Fruit fly (Drosophila melanogaster) whole organism, adult: ENCODE results near the gene PGRP-SB2.
A peak's percentile ranks its signal among the peaks of the same experiment; 100 is the strongest.

Experiments
- CG11617 ChIP-seq: fragments of 200-800 bp; sonication (Bioruptor generic); optimal IDR thresholded peaks from 2 replicates; lab custom pipeline; 2017; ENCODE audit warnings: mild to moderate bottlenecking, missing biosample characterization, missing genetic modification reagents, missing genetic modification characterization
- CG12768 ChIP-seq: fragments of 200-800 bp; sonication (Bioruptor generic); optimal IDR thresholded peaks from 2 replicates; lab custom pipeline; 2017; ENCODE audit warnings: missing biosample characterization, missing genetic modification characterization, mild to moderate bottlenecking, moderate library complexity, missing genetic modification reagents
- CG14711 ChIP-seq: fragments of 200-800 bp; sonication (Bioruptor generic); optimal IDR thresholded peaks from 2 replicates; lab custom pipeline; 2018; ENCODE audit warnings: missing biosample characterization, mild to moderate bottlenecking, missing genetic modification characterization, moderate library complexity
- CG1620 ChIP-seq: fragments of 200-800 bp; sonication (Bioruptor generic); optimal IDR thresholded peaks from 2 replicates; lab custom pipeline; 2016; ENCODE audit warnings: missing biosample characterization, missing genetic modification characterization
- CG33017 ChIP-seq: fragments of 200-800 bp; sonication (Bioruptor generic); optimal IDR thresholded peaks from 2 replicates; lab custom pipeline; 2018; ENCODE audit warnings: missing biosample characterization, mild to moderate bottlenecking, missing genetic modification characterization, moderate library complexity
- CG5204 ChIP-seq: fragments of 200-800 bp; sonication (Bioruptor generic); optimal IDR thresholded peaks from 2 replicates; lab custom pipeline; 2016; ENCODE audit warnings: missing biosample characterization, missing genetic modification characterization
- CG7045 ChIP-seq: fragments of 200-800 bp; sonication (Bioruptor generic); optimal IDR thresholded peaks from 2 replicates; lab custom pipeline; 2017; ENCODE audit warnings: missing biosample characterization, mild to moderate bottlenecking, missing genetic modification characterization
- CG7101 ChIP-seq: fragments of 200-800 bp; sonication (Bioruptor generic); optimal IDR thresholded peaks from 2 replicates; lab custom pipeline; 2018; ENCODE audit warnings: missing biosample characterization, mild to moderate bottlenecking, missing genetic modification characterization, moderate library complexity
- Clk ChIP-seq: fragments of 200-800 bp; sonication (Bioruptor generic); optimal IDR thresholded peaks from 2 replicates; lab custom pipeline; 2017; ENCODE audit warnings: missing biosample characterization, missing genetic modification characterization
- Crg-1 ChIP-seq: fragments of 200-800 bp; sonication (Bioruptor generic); optimal IDR thresholded peaks from 2 replicates; lab custom pipeline; 2016; ENCODE audit warnings: missing biosample characterization, missing genetic modification characterization
- Hr96 ChIP-seq: fragments of 200-800 bp; sonication (Bioruptor generic); optimal IDR thresholded peaks from 2 replicates; lab custom pipeline; 2016; ENCODE audit warnings: missing biosample characterization, missing genetic modification characterization
- Mnt ChIP-seq: fragments of 200-800 bp; sonication (Bioruptor generic); optimal IDR thresholded peaks from 2 replicates; lab custom pipeline; 2016; ENCODE audit warnings: missing biosample characterization, mild to moderate bottlenecking, missing genetic modification characterization
- bab1 ChIP-seq: fragments of 200-800 bp; sonication (Bioruptor generic); optimal IDR thresholded peaks from 3 replicates; lab custom pipeline; 2019; ENCODE audit warnings: missing biosample characterization, mild to moderate bottlenecking, missing genetic modification characterization, moderate library complexity
- cic ChIP-seq: fragments of 200-800 bp; sonication (Bioruptor generic); optimal IDR thresholded peaks from 2 replicates; lab custom pipeline; 2017; ENCODE audit warnings: missing biosample characterization, mild to moderate bottlenecking, missing genetic modification characterization, moderate library complexity
- cnc ChIP-seq, 2 experiments: fragments of >200 bp; optimal IDR thresholded peaks; 2 replicates each; lab custom pipeline; 2017
- kay ChIP-seq: fragments of 200-800 bp; sonication (Bioruptor generic); peaks from one replicate; lab custom pipeline; 2016; ENCODE audit warnings: missing biosample characterization, missing genetic modification characterization, borderline replicate concordance
- ovo ChIP-seq: fragments of 200-800 bp; sonication (Bioruptor generic); optimal IDR thresholded peaks from 2 replicates; lab custom pipeline; 2016; ENCODE audit warnings: missing biosample characterization, missing genetic modification characterization
- pad ChIP-seq: fragments of 200-800 bp; sonication (Bioruptor generic); optimal IDR thresholded peaks from 3 replicates; lab custom pipeline; 2017; ENCODE audit warnings: missing biosample characterization, missing genetic modification characterization, mild to moderate bottlenecking, moderate library complexity, missing genetic modification reagents
- tj ChIP-seq: fragments of 200-800 bp; sonication (Bioruptor generic); optimal IDR thresholded peaks from 3 replicates; lab custom pipeline; 2017; ENCODE audit warnings: missing biosample characterization, mild to moderate bottlenecking, missing genetic modification characterization, moderate library complexity
- toe ChIP-seq: fragments of 200-800 bp; sonication (Bioruptor generic); optimal IDR thresholded peaks from 2 replicates; lab custom pipeline; 2016; ENCODE audit warnings: missing biosample characterization, missing genetic modification characterization

PGRP-SB2 gene

dm6 chr3L:16713446-16714192 is 12.7 kb upstream of the PGRP-SB2 start:
- TF ChIP-seq Mnt (GFP tag; lab: Kevin White, UChicago) (no peak), CG14711 (tag; lab: Kevin White, UChicago) (no peak), Clk (GFP tag; lab: Kevin White, UChicago) (no peak), cnc (optimal IDR thresholded peaks at IDR 0.05; lab: Kevin White, UChicago) (no peak), ovo (GFP tag; lab: Kevin White, UChicago) (peak; percentile 4), pad (peak; percentile 23), bab1 (GFP tag; lab: Kevin White, UChicago) (peak; percentile 12), Hr96 (GFP tag; lab: Kevin White, UChicago) (no peak), cic (GFP tag; lab: Kevin White, UChicago) (peak; percentile 31), CG7045 (no peak), CG1620 (GFP tag; lab: Kevin White, UChicago) (no peak)

- TF ChIP-seq Mnt (GFP tag; lab: Kevin White, UChicago) (peak; percentile 6), Crg-1 (GFP tag; lab: Kevin White, UChicago) (peak; percentile 43), CG7101 (tag; lab: Kevin White, UChicago) (peak; percentile 38), CG7045 (peak; percentile 36), tj (GFP tag; lab: Kevin White, UChicago) (no peak), CG11617 (GFP tag; lab: Kevin White, UChicago) (peak; percentile 49), CG1620 (GFP tag; lab: Kevin White, UChicago) (peak; percentile 5), Hr96 (GFP tag; lab: Kevin White, UChicago) (no peak), CG12768 (GFP tag; lab: Kevin White, UChicago) (peak; percentile 83), cic (GFP tag; lab: Kevin White, UChicago) (no peak), CG14711 (tag; lab: Kevin White, UChicago) (peak; percentile 29), pad (peak; percentile 8), Clk (GFP tag; lab: Kevin White, UChicago) (peak; percentile 29)
Measured at dm6 chr3L:16714193-16714538, 12.2 kb upstream of the PGRP-SB2 start.

DNA sequence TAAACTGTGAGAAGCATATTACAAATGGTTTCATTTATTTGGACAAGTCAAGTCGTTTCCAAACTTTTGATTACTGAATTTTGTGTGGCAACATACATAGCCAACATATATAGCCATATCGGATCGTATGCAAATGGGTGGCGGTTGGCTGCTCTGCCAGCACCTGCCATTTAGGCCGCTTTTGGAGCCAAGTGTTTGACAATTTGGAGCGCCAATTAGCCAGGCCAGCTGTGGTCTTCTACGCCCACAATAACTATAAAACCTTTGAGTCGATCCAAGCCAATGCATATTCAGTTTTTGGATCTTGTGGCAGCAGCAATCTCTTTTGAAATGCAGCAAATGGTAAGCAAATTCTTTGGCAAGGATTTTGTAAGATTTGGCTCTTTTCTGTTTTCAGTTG is 1.8 kb upstream of the PGRP-SB2 start, which contains the start of gene CG13031:
CG13031 (plus strand) TSS at position 301 of the 400 bp plus-strand sequence.
- TF ChIP-seq cic (GFP tag; lab: Kevin White, UChicago) (no peak), cnc (optimal IDR thresholded peaks at IDR 0.05; lab: Kevin White, UChicago) (no peak), ovo (GFP tag; lab: Kevin White, UChicago) (no peak), Clk (GFP tag; lab: Kevin White, UChicago) (no peak), bab1 (GFP tag; lab: Kevin White, UChicago) (no peak), CG14711 (tag; lab: Kevin White, UChicago) (no peak), pad (no peak), Crg-1 (GFP tag; lab: Kevin White, UChicago) (no peak), tj (GFP tag; lab: Kevin White, UChicago) (no peak), CG12768 (GFP tag; lab: Kevin White, UChicago) (no peak)

DNA sequence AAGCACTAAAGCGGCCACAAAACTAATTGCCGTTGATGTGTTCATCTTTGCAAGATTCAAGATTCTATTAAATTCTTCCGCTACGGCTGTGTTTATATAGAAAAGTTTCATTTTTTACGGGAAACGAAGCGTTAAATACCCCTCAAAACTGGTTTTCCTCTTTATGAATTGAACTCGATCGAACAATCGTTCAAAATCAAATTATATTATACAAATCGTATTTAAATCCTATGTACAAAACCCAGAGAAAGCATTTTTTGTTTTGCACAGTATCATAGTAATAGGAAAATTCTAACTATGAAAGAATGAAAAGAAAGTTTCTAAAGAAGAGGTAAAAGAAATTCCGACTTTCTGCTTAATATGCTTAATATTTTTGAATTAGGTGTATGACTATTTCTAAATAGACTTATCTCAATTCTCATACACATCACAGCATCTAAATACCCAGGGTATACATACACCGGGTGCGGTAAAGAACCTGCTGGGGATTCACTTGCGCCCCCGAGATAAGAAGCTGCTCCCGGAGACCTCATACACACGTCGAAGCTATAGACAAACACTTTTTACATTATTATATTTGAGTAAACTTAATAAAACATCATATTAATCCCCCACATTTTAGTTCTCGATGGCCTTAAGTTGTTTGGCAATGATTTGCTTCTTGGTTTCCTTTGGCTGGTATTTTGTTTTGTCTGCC is 1.7 kb downstream of the PGRP-SB2 start, which contains the start of gene PGRP-SB1:
PGRP-SB1 (minus strand) TSS at position 51 of the 697 bp plus-strand sequence.
- TF ChIP-seq pad = no peak
- TF ChIP-seq CG12768 (GFP tag; lab: Kevin White, UChicago) = no peak
- no peak for TF ChIP-seq cic (GFP tag; lab: Kevin White, UChicago)
- TF ChIP-seq CG7101 (tag; lab: Kevin White, UChicago) = no peak
- no peak for TF ChIP-seq CG14711 (tag; lab: Kevin White, UChicago)
- no peak for TF ChIP-seq Mnt (GFP tag; lab: Kevin White, UChicago)
- TF ChIP-seq Crg-1 (GFP tag; lab: Kevin White, UChicago) = no peak
- no peak for TF ChIP-seq Hr96 (GFP tag; lab: Kevin White, UChicago)
- no peak for TF ChIP-seq bab1 (GFP tag; lab: Kevin White, UChicago)
- TF ChIP-seq tj (GFP tag; lab: Kevin White, UChicago) = no peak
- no peak for TF ChIP-seq CG33017 (tag; lab: Kevin White, UChicago)
- TF ChIP-seq toe = no peak
- no peak for TF ChIP-seq CG1620 (GFP tag; lab: Kevin White, UChicago)

DNA sequence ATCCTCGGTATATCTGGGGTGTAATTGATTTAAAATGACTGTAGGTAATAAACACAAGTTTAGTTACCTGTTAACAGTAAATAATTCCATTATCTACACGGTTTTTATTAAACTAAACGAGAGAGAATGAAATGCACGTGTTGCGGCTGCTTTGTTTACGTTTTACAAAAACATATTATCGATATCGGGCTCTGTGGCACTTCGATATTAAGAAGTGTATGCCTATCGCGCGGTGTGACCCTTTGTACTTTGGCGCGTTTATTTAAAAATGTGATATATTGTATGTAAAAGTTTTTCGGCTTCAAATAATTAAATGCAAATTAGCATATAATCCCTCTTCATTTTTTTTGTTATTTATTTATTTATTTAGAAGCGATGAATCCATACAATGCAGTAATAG is 4.3 kb downstream of the PGRP-SB2 start, which contains the start of gene Dbp73D:
Dbp73D (minus strand) TSS at position 174 of the 400 bp plus-strand sequence.
- TF ChIP-seq Mnt (GFP tag; lab: Kevin White, UChicago) = peak; percentile 98
- no peak for TF ChIP-seq ovo (GFP tag; lab: Kevin White, UChicago)
- peak; percentile 29 for TF ChIP-seq bab1 (GFP tag; lab: Kevin White, UChicago)
- peak; percentile 25 for TF ChIP-seq kay (GFP tag; lab: Kevin White, UChicago)
- no peak for TF ChIP-seq CG33017 (tag; lab: Kevin White, UChicago)

DNA sequence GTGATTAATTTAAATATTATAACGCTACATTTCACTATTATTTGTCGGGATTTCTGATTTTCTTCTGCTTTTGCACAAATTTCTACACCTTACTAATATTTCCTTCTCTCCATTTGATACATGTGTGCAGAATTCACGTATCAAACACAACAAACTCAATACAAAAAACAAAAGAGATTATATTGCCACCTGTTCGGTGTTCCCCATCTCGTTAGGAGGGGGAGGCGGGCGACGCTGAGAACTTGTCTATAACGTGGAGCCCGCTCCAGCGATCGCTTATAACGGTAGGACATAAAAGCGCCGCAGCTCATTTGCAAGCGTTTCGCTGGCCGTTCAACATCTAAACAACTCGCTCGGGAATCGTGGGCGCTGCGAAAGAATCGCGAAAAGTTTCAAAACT is 6.9 kb downstream of the PGRP-SB2 start, which contains the start of gene CG9701:
CG9701 (plus strand) TSS at position 301 of the 400 bp plus-strand sequence.
- TF ChIP-seq CG5204 (GFP tag; lab: Kevin White, UChicago) = no peak
- TF ChIP-seq bab1 (GFP tag; lab: Kevin White, UChicago) = no peak
- peak; percentile 35 for TF ChIP-seq kay (GFP tag; lab: Kevin White, UChicago)
